Fruit fly (Drosophila melanogaster): ENCODE measurements around the gene CG11617.

CG11617 gene

DNA sequence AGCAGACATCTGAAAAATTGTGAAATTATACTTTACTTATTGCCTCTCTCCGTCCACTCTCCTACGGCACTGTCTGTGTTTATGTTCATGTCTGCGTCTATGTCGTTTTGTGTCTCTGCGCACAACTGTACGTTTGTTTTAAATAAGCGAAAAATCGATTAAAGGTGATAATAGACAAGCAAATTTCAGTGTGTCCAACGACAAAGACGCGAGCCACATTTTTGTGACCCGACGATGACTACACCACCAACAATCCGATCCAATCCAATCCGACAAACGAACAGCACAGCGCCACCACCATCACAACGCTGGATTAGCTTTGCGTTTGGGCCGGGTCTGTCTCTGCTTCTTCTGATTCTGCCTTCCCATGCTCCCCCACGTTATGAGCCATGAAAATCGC is 37.5 kb upstream of the CG11617 start:
- TF ChIP-seq dsf (GFP tag; optimal IDR thresholded peaks at IDR 0.05; ENCODE audit: borderline replicate concordance), result no peak
- TF ChIP-seq tai (GFP tag; optimal IDR thresholded peaks at IDR 0.05), result no peak
- TF ChIP-seq OdsH (GFP tag; optimal IDR thresholded peaks at IDR 0.05), result no peak
- TF ChIP-seq Hr83 (GFP tag; optimal IDR thresholded peaks at IDR 0.05; ENCODE audit: poor library complexity, severe bottlenecking), result no peak
- no peak for TF ChIP-seq Vsx2 (GFP tag; optimal IDR thresholded peaks at IDR 0.05; ENCODE audit: partially characterized antibody)

DNA sequence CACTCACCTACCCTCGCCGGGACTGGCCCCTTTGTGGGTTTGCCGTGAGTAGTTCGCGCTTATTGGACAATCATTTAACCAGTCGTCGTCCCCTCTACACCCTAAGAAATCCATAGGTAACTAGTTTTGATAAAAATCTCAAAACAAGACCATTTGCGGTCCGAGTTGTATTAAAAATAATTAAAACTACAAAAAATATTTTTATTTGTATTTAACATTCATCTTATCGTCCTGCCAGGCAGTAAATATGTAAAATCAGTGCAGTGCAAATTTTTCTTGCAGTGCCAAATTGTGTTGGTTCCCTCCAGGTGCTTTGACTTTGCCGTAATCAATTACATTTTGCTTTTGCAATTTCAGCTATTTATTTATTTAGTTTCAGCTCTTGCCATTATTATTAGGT is 36.7 kb upstream of the CG11617 start:
- TF ChIP-seq Jra (GFP tag; optimal IDR thresholded peaks at IDR 0.05) (no peak), usp (GFP tag; optimal IDR thresholded peaks at IDR 0.05) (no peak), Myc (optimal IDR thresholded peaks at IDR 0.05) (no peak), br (GFP tag; optimal IDR thresholded peaks at IDR 0.05) (no peak), foxo (GFP tag; optimal IDR thresholded peaks at IDR 0.05) (no peak), h (GFP tag; optimal IDR thresholded peaks at IDR 0.05) (no peak), CG9705 (GFP tag; optimal IDR thresholded peaks at IDR 0.05) (no peak), pan (optimal IDR thresholded peaks at IDR 0.05) (no peak), dl (GFP tag; optimal IDR thresholded peaks at IDR 0.05; ENCODE audit: insufficient read depth in 1 of 2, partially characterized antibody in 2 of 2) (no peak), brk (GFP tag; optimal IDR thresholded peaks at IDR 0.05) (no peak), tai (GFP tag; optimal IDR thresholded peaks at IDR 0.05) (no peak), Vsx2 (GFP tag; optimal IDR thresholded peaks at IDR 0.05; ENCODE audit: partially characterized antibody) (no peak), OdsH (GFP tag; optimal IDR thresholded peaks at IDR 0.05) (no peak)

DNA sequence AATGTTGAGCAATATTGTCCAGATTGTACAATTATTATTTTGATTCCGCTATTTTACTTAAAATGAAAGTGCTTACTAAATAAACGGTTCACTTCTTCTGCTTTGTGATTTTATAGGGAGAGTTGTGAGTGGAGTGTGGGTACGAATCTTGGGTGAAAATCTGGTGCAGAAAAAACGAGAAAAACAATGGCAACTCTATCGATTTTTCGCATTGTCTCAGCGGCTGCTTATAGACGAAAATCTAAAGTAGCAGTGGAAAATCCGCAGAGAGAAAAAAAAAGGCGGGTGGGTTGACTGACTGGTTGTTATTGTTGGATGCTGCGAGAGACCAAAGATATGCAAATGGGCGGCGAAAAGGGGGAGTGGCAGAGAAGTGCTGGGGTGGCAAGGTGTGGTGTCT is 36.0 kb upstream of the CG11617 start:
- TF ChIP-seq CG9705 (GFP tag; optimal IDR thresholded peaks at IDR 0.05) (no peak), CG32264 (GFP tag; optimal IDR thresholded peaks at IDR 0.05) (no peak), Hr78 (GFP tag; optimal IDR thresholded peaks at IDR 0.05) (no peak), N (GFP tag; optimal IDR thresholded peaks at IDR 0.05) (no peak), brk (GFP tag; optimal IDR thresholded peaks at IDR 0.05) (no peak), foxo (GFP tag; optimal IDR thresholded peaks at IDR 0.05) (no peak), Sp1 (GFP tag; optimal IDR thresholded peaks at IDR 0.05) (no peak), OdsH (GFP tag; optimal IDR thresholded peaks at IDR 0.05) (no peak), Hr83 (GFP tag; optimal IDR thresholded peaks at IDR 0.05; ENCODE audit: poor library complexity, severe bottlenecking) (no peak), lola (GFP tag; optimal IDR thresholded peaks at IDR 0.05) (no peak), HLH106 (tag; optimal IDR thresholded peaks at IDR 0.05) (no peak), woc (GFP tag; optimal IDR thresholded peaks at IDR 0.05) (no peak), pan (optimal IDR thresholded peaks at IDR 0.05) (no peak), Rel (GFP tag; optimal IDR thresholded peaks at IDR 0.05) (no peak), Rel (tag; optimal IDR thresholded peaks at IDR 0.05) (no peak), GATAd (GFP tag; optimal IDR thresholded peaks at IDR 0.05) (no peak)

DNA sequence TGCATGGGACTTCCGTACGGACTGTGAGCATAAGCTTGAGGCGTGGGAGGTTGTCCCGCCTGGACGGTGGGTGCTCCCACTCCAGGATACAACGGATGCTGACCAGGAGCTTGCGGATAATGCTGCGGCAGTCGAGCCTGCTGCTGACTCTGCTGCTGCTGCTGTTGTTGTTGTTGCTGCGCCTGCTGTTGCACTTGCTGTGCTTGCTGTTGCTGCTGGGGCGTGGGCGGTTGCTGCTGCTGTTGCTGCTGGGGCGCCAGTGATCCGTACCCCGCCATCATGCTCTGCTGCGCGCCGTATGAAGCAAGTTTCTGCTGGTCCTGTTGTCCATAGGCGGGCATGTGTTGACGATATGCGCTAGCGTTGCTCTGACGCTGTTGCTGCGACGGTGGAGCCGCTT is 34.3 kb upstream of the CG11617 start:
- TF ChIP-seq Dfd (GFP tag; optimal IDR thresholded peaks at IDR 0.05) (peak; percentile 91), foxo (GFP tag; optimal IDR thresholded peaks at IDR 0.05) (no peak)

DNA sequence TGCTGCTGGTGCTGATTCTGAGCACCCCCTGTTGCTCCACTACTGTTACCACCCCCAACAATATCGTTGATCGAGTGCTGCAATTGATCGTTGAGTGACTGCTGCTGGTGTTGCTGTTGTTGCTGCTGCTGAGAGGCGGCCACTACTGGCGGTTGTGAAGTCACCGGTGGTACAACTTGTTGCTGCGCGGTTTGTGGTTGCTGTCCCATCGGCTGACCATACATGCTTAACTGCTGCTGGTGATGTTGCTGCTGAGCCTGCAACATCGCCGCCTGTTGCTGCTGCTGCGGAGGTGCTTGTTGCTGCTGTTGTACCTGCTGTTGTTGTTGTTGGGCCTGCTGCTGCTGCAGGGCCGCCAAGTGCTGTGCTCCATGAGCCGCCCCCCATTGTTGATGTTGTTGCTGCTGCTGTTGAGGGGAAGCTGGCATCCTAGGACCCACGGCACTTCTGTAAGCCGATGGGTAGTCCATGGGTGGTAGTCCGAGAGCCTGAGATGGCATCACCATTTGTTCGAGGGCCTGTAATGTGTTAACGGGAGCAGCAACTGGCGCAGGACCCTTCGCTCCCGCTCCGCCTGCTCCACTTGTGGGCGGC is 33.2 kb upstream of the CG11617 start:
- TF ChIP-seq Dfd (GFP tag; optimal IDR thresholded peaks at IDR 0.05), result peak; percentile 91
- TF ChIP-seq sv (GFP tag; optimal IDR thresholded peaks at IDR 0.05), result no peak

DNA sequence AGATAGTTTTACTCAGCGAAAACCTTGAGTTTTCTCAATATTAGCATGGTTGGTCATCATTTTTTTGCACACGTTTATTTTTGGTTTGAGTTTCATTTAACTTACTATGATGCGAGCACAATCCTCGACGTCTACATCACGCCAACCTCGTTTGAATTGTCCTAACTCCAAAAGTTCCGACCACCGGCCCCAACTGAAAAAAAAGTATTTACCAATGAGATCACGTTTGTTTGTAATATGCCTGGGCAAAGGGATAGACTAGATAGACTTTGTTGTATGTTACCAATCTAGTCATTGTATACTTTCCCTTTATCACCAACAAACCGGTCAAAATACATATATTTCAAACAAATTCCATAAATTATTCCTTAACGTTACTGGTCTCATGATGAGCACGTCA is 25.1 kb upstream of the CG11617 start, which contains the start of gene CG13693:
CG13693 (plus strand) TSS at position 301 of the 400 bp plus-strand sequence.
- no peak for TF ChIP-seq Sp1 (GFP tag; optimal IDR thresholded peaks at IDR 0.05)
- TF ChIP-seq ey (GFP tag; optimal IDR thresholded peaks at IDR 0.05), result no peak

DNA sequence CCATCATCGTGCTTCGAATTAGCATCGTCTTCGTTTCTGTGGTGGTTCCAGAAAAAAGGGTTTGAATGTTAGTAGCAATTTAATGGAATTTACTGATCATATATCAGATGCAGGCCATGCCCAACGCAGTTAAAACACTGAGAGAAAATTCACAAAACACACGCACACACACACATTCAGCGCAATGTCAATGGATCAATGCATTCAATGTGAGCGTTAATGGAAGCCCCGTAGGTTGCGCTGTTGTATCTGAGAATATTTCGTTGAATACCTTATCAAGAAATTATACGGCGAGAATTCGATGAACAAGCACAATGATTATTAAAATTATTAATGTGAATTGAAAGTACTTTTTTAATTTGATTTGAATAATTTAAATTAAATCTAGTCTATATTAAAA is 21.1 kb upstream of the CG11617 start:
- TF ChIP-seq Rel (GFP tag; optimal IDR thresholded peaks at IDR 0.05) (no peak), Rel (tag; optimal IDR thresholded peaks at IDR 0.05) (peak; percentile 76), foxo (GFP tag; optimal IDR thresholded peaks at IDR 0.05) (no peak)
